Worm (Caenorhabditis elegans) whole organism, L4 larva: ENCODE data around the gene nhr-50.

Experiments used
- D1046.2 ChIP-seq: fragments of 200-800 bp; sonication (Bioruptor generic); IDR thresholded peaks from 2 replicates; pipeline ENCODE4 v1.3.6; 2022; ENCODE audit warnings: missing genetic modification characterization, missing compliant biosample characterization
- F37D6.2 ChIP-seq: sonication (generic microtip); optimal IDR thresholded peaks from 2 replicates; lab custom pipeline; 2016; ENCODE audit warnings: mild to moderate bottlenecking, missing genetic modification characterization, missing compliant biosample characterization
- Y5F2A.4 ChIP-seq: fragments of 200-800 bp; sonication (Bioruptor generic); optimal IDR thresholded peaks from 2 replicates; lab custom pipeline; 2018; ENCODE audit warnings: mild to moderate bottlenecking, missing genetic modification characterization, missing compliant biosample characterization
- aha-1 ChIP-seq: fragments of 150-350 bp; peaks from one replicate; lab custom pipeline; 2014; ENCODE audit warnings: missing biosample characterization, missing genetic modification characterization
- attf-4 ChIP-seq: sonication (generic microtip); optimal IDR thresholded peaks from 3 replicates; lab custom pipeline; 2017; ENCODE audit warnings: missing biosample characterization, missing genetic modification characterization
- ceh-28 ChIP-seq: fragments of 150-350 bp; optimal IDR thresholded peaks from 2 replicates; lab custom pipeline; 2014; ENCODE audit warnings: missing biosample characterization, missing genetic modification reagents, missing genetic modification characterization
- ceh-44 ChIP-seq: fragments of 200-800 bp; sonication (Bioruptor generic); IDR thresholded peaks from 2 replicates; pipeline ENCODE4 v1.3.6; 2022; ENCODE audit warnings: missing genetic modification reagents, missing genetic modification characterization, missing compliant biosample characterization
- ceh-82 ChIP-seq: sonication (generic microtip); optimal IDR thresholded peaks from 2 replicates; lab custom pipeline; 2017; ENCODE audit warnings: missing biosample characterization, missing genetic modification characterization
- ces-1 ChIP-seq: fragments of 150-350 bp; sonication (generic microtip); optimal IDR thresholded peaks from 4 replicates; lab custom pipeline; 2014; ENCODE audit warnings: missing biosample characterization, missing genetic modification reagents, missing genetic modification characterization
- cey-2 ChIP-seq: sonication (generic microtip); optimal IDR thresholded peaks from 3 replicates; lab custom pipeline; 2017; ENCODE audit warnings: missing genetic modification characterization, mild to moderate bottlenecking, missing compliant biosample characterization, antibody characterized with exemption, borderline replicate concordance; ENCODE audit not compliant: insufficient read depth
- hif-1 ChIP-seq, 2 experiments: sonication (generic microtip); optimal IDR thresholded peaks; 2 replicates each; lab custom pipeline; 2016 to 2017; ENCODE audit warnings: missing compliant biosample characterization in 2 of 2, missing genetic modification characterization in 2 of 2, missing genetic modification reagents in 2 of 2, missing genotype in 2 of 2, mild to moderate bottlenecking in 1 of 2
- lin-1 ChIP-seq: fragments of 200-800 bp; sonication (Bioruptor generic); IDR thresholded peaks from 2 replicates; pipeline ENCODE4 v1.3.6; 2022; ENCODE audit warnings: missing genetic modification reagents, missing genetic modification characterization, missing compliant biosample characterization
- lin-13 ChIP-seq: fragments of 150-350 bp; optimal IDR thresholded peaks from 2 replicates; lab custom pipeline; 2014; ENCODE audit warnings: missing biosample characterization, missing genetic modification reagents, missing genetic modification characterization
- lin-15B ChIP-seq: fragments of 150-350 bp; sonication (generic microtip); optimal IDR thresholded peaks from 3 replicates; lab custom pipeline; 2014; ENCODE audit warnings: missing biosample characterization, missing genetic modification characterization
- lin-39 ChIP-seq: fragments of 150-350 bp; optimal IDR thresholded peaks from 2 replicates; lab custom pipeline; 2014; ENCODE audit warnings: missing biosample characterization, missing genetic modification reagents, missing genetic modification characterization
- madf-9 ChIP-seq: fragments of 200-800 bp; sonication (Bioruptor generic); conservative IDR thresholded peaks from 2 replicates; pipeline ENCODE4 v1.3.6; 2022; ENCODE audit warnings: missing genetic modification reagents, missing genetic modification characterization, missing compliant biosample characterization
- mdt-29 ChIP-seq: fragments of 200-800 bp; sonication (Bioruptor generic); IDR thresholded peaks from 2 replicates; pipeline ENCODE4 v1.3.6; 2022; ENCODE audit warnings: missing genetic modification reagents, missing genetic modification characterization, missing compliant biosample characterization
- mep-1 ChIP-seq: fragments of 150-350 bp; sonication (generic microtip); optimal IDR thresholded peaks from 3 replicates; lab custom pipeline; 2014; ENCODE audit warnings: missing biosample characterization, missing genetic modification characterization
- nhr-237 ChIP-seq: sonication (generic microtip); optimal IDR thresholded peaks from 2 replicates; lab custom pipeline; 2017; ENCODE audit warnings: missing biosample characterization, missing genetic modification characterization
- nhr-28 ChIP-seq: fragments of 150-350 bp; optimal IDR thresholded peaks from 2 replicates; lab custom pipeline; 2014; ENCODE audit warnings: missing biosample characterization, missing genetic modification characterization
- nhr-41 ChIP-seq: fragments of 200-800 bp; sonication (Bioruptor generic); IDR thresholded peaks from 2 replicates; pipeline ENCODE4 v1.3.6; 2022; ENCODE audit warnings: missing genetic modification reagents, missing genetic modification characterization, missing compliant biosample characterization
- nhr-48 ChIP-seq: sonication (generic microtip); optimal IDR thresholded peaks from 2 replicates; lab custom pipeline; 2016; ENCODE audit warnings: mild to moderate bottlenecking, missing genetic modification characterization, missing compliant biosample characterization
- nhr-77 ChIP-seq: fragments of 150-350 bp; optimal IDR thresholded peaks from 2 replicates; lab custom pipeline; 2014; ENCODE audit warnings: missing biosample characterization, missing genetic modification characterization
- sdz-12 ChIP-seq: fragments of 200-800 bp; sonication (Bioruptor generic); optimal IDR thresholded peaks from 2 replicates; lab custom pipeline; 2018; ENCODE audit warnings: mild to moderate bottlenecking, missing genetic modification characterization, missing compliant biosample characterization
- set-16 ChIP-seq: fragments of 200-800 bp; sonication (Bioruptor generic); IDR thresholded peaks from 2 replicates; pipeline ENCODE4 v1.3.6; 2022; ENCODE audit warnings: missing genetic modification reagents, missing genetic modification characterization, missing compliant biosample characterization
- snpc-1.2 ChIP-seq: fragments of 200-800 bp; sonication (Bioruptor generic); IDR thresholded peaks from 2 replicates; pipeline ENCODE4 v1.3.6; 2022; ENCODE audit warnings: missing genetic modification reagents, missing genetic modification characterization, missing compliant biosample characterization
- spr-3 ChIP-seq: fragments of 200-800 bp; sonication (Bioruptor generic); optimal IDR thresholded peaks from 2 replicates; lab custom pipeline; 2018; ENCODE audit warnings: mild to moderate bottlenecking, missing genetic modification characterization, missing compliant biosample characterization
- unc-130 ChIP-seq: sonication (generic microtip); optimal IDR thresholded peaks from 2 replicates; lab custom pipeline; 2016; ENCODE audit warnings: missing genetic modification reagents, missing genetic modification characterization, missing compliant biosample characterization
- unc-62 ChIP-seq, 3 experiments: fragments of 150-350 bp in 1 of 3; sonication (generic microtip); optimal IDR thresholded peaks in 2 of 3; peaks in 1 of 3; 1 replicate in 1 of 3; 2 replicates in 2 of 3; lab custom pipeline; 2014 to 2017; ENCODE audit warnings: missing biosample characterization in 3 of 3, missing genetic modification characterization in 3 of 3, missing genetic modification reagents in 3 of 3, missing genotype in 1 of 3
- zag-1 ChIP-seq: fragments of 150-350 bp; optimal IDR thresholded peaks from 2 replicates; lab custom pipeline; 2014; ENCODE audit warnings: missing biosample characterization, missing genetic modification characterization
- zfp-3 ChIP-seq: fragments of 200-800 bp; sonication (Bioruptor generic); conservative IDR thresholded peaks from 2 replicates; pipeline ENCODE4 v1.3.6; 2022; ENCODE audit warnings: missing genetic modification reagents, missing genetic modification characterization, missing compliant biosample characterization
- zip-11 ChIP-seq: fragments of 200-800 bp; sonication (Bioruptor generic); IDR thresholded peaks from 2 replicates; pipeline ENCODE4 v1.3.6; 2022; ENCODE audit warnings: missing genetic modification characterization, missing compliant biosample characterization
- ztf-11 ChIP-seq: fragments of 150-350 bp; optimal IDR thresholded peaks from 2 replicates; lab custom pipeline; 2014; ENCODE audit warnings: missing biosample characterization, missing genetic modification characterization

Gene nhr-50

ce11 chrV:15970820-15971219 lies 29.6 kb downstream of the nhr-50 start:
- TF ChIP-seq ces-1 (GFP tag; lab: Kevin White, UChicago) = no peak
- peak in 1 of 2 experiments; percentile 97 for TF ChIP-seq unc-62 (GFP tag; optimal IDR thresholded peaks at IDR 0.05 in 1 of 2; lab: Kevin White, UChicago)
- no peak for TF ChIP-seq unc-62 (tag; optimal IDR thresholded peaks at IDR 0.05; lab: Kevin White, UChicago)
- TF ChIP-seq, all 104 proteins: peak for 1

- TF ChIP-seq cey-2 (no peak), ceh-28 (no peak), set-16 (no peak), ceh-44 (GFP tag; lab: Robert Waterston, UW) (no peak), lin-15B (no peak), Y5F2A.4 (no peak), sdz-12 (GFP tag; lab: Kevin White, UChicago) (no peak), ceh-82 (tag; lab: Kevin White, UChicago) (no peak), ztf-11 (tag; lab: Kevin White, UChicago) (no peak)
Measured at ce11 chrV:15969653-15970052, 30.8 kb downstream of the nhr-50 start, which contains the start of gene F36G9.7. F36G9.7 (minus strand) TSS chrV:15969753.

ce11 chrV:15967542-15967941 lies 32.9 kb downstream of the nhr-50 start, which contains the start of gene sri-1:
sri-1 (minus strand) TSS chrV:15967642.
- TF ChIP-seq zip-11 = no peak
- TF ChIP-seq madf-9 (GFP tag; lab: Robert Waterston, UW) = no peak
- TF ChIP-seq lin-1 = no peak
- TF ChIP-seq hif-1 (tag; optimal IDR thresholded peaks at IDR 0.05; lab: Kevin White, UChicago) = no peak
- TF ChIP-seq unc-62 (GFP tag; optimal IDR thresholded peaks at IDR 0.05 in 1 of 2; lab: Kevin White, UChicago) = no peak
- TF ChIP-seq unc-62 (tag; optimal IDR thresholded peaks at IDR 0.05; lab: Kevin White, UChicago) = no peak
- TF ChIP-seq F37D6.2 (tag; lab: Kevin White, UChicago) = no peak
- no peak for TF ChIP-seq nhr-237 (tag; lab: Kevin White, UChicago)
- TF ChIP-seq mep-1 (tag; lab: Kevin White, UChicago) = no peak
- no peak for TF ChIP-seq ztf-11 (tag; lab: Kevin White, UChicago)
- no peak for TF ChIP-seq attf-4
- TF ChIP-seq nhr-41 (GFP tag; lab: Robert Waterston, UW) = no peak
- TF ChIP-seq snpc-1.2 (GFP tag; lab: Robert Waterston, UW) = no peak
- no peak for TF ChIP-seq D1046.2
- no peak for TF ChIP-seq zag-1 (tag; lab: Kevin White, UChicago)
- TF ChIP-seq lin-39 (tag; lab: Kevin White, UChicago) = no peak

ce11 chrV:15965114-15965513 lies 35.3 kb downstream of the nhr-50 start, which contains the start of gene sri-2:
sri-2 (minus strand) TSS chrV:15965214.
- TF ChIP-seq ceh-82 (tag; lab: Kevin White, UChicago) (no peak), nhr-77 (tag; lab: Kevin White, UChicago) (no peak), mdt-29 (GFP tag; lab: Robert Waterston, UW) (no peak), lin-15B (no peak), aha-1 (peak; percentile 21), zag-1 (tag; lab: Kevin White, UChicago) (no peak), nhr-28 (no peak)

- no peak for TF ChIP-seq unc-130
- peak; percentile 26 for TF ChIP-seq nhr-48 (tag; lab: Kevin White, UChicago)
Measured at ce11 chrV:15959456-15959855, 41.0 kb downstream of the nhr-50 start.

- TF ChIP-seq lin-13 (GFP tag; lab: Kevin White, UChicago) = no peak
- TF ChIP-seq spr-3 = no peak
- no peak for TF ChIP-seq zfp-3 (GFP tag; lab: Robert Waterston, UW)
- TF ChIP-seq, all 104 proteins: peak for 0
Measured at ce11 chrV:15957098-15957497, 43.3 kb downstream of the nhr-50 start, which contains the start of gene F36G9.3. F36G9.3 (plus strand) TSS chrV:15957398.
